Worm (Caenorhabditis elegans) whole organism, late embryonic: ENCODE results near the gene pals-25.

ENCODE experiments used
- ama-1 ChIP-seq: fragments of 150-350 bp; optimal IDR thresholded peaks from 2 replicates; lab custom pipeline; 2014
- ceh-48 ChIP-seq: sonication (generic microtip); optimal IDR thresholded peaks from 2 replicates; lab custom pipeline; 2016; ENCODE audit warnings: missing genetic modification characterization, inconsistent platforms, missing compliant biosample characterization
- ceh-9 ChIP-seq: sonication (generic microtip); optimal IDR thresholded peaks from 2 replicates; lab custom pipeline; 2016; ENCODE audit warnings: mild to moderate bottlenecking, missing genetic modification characterization, inconsistent platforms, missing compliant biosample characterization
- elt-2 ChIP-seq: sonication (generic microtip); optimal IDR thresholded peaks from 2 replicates; lab custom pipeline; 2016; ENCODE audit warnings: missing genetic modification reagents, missing genetic modification characterization, missing compliant biosample characterization
- ets-4 ChIP-seq: sonication (generic microtip); optimal IDR thresholded peaks from 2 replicates; lab custom pipeline; 2016; ENCODE audit warnings: missing genetic modification characterization, missing compliant biosample characterization
- fkh-6 ChIP-seq: sonication (generic microtip); optimal IDR thresholded peaks from 2 replicates; lab custom pipeline; 2016; ENCODE audit warnings: missing genetic modification characterization, missing compliant biosample characterization
- hlh-13 ChIP-seq: fragments of 200-800 bp; sonication (Bioruptor generic); optimal IDR thresholded peaks from 2 replicates; lab custom pipeline; 2018; ENCODE audit warnings: mild to moderate bottlenecking, missing genetic modification characterization, missing compliant biosample characterization
- hlh-30 ChIP-seq: sonication (generic microtip); optimal IDR thresholded peaks from 2 replicates; lab custom pipeline; 2017; ENCODE audit warnings: antibody characterized with exemption, missing genetic modification characterization, missing compliant biosample characterization; ENCODE audit not compliant: insufficient read depth
- pax-1 ChIP-seq: fragments of 150-350 bp; optimal IDR thresholded peaks from 2 replicates; lab custom pipeline; 2014; ENCODE audit warnings: missing biosample characterization, missing genetic modification characterization
- sox-2 ChIP-seq: fragments of 200-800 bp; sonication (Bioruptor generic); IDR thresholded peaks from 2 replicates; pipeline ENCODE4 v1.3.6; 2022; ENCODE audit warnings: missing genetic modification reagents, missing genetic modification characterization, missing compliant biosample characterization
- sox-4 ChIP-seq: sonication (generic microtip); optimal IDR thresholded peaks from 2 replicates; lab custom pipeline; 2017; ENCODE audit warnings: mild to moderate bottlenecking, missing genetic modification characterization, inconsistent platforms, missing compliant biosample characterization
- syd-9 ChIP-seq: sonication (generic microtip); optimal IDR thresholded peaks from 2 replicates; lab custom pipeline; 2016; ENCODE audit warnings: mild to moderate bottlenecking, missing genetic modification characterization, moderate library complexity, missing compliant biosample characterization
- unc-55 ChIP-seq: sonication (generic microtip); optimal IDR thresholded peaks from 2 replicates; lab custom pipeline; 2017; ENCODE audit warnings: missing biosample characterization, missing genetic modification reagents, missing genetic modification characterization
- unc-86 ChIP-seq: sonication (generic microtip); optimal IDR thresholded peaks from 2 replicates; lab custom pipeline; 2016; ENCODE audit warnings: missing genetic modification characterization, missing compliant biosample characterization

ce11 chrIII:157980-158379 lies 23.7 kb downstream of the pals-25 start:
- no peak for TF ChIP-seq ceh-9 (tag; lab: Kevin White, UChicago)
- TF ChIP-seq ets-4 (tag; lab: Kevin White, UChicago), result no peak
- no peak for TF ChIP-seq hlh-13 (GFP tag; lab: Kevin White, UChicago)
- no peak for TF ChIP-seq ama-1 (lab: Kevin White, UChicago)
- no peak for TF ChIP-seq ceh-48 (tag; lab: Kevin White, UChicago)
- TF ChIP-seq unc-55 (GFP tag; lab: Kevin White, UChicago), result no peak
- TF ChIP-seq sox-2 (GFP tag; lab: Robert Waterston, UW), result no peak
- no peak for TF ChIP-seq unc-86 (tag; lab: Kevin White, UChicago)
- no peak for TF ChIP-seq hlh-30 (tag; lab: Kevin White, UChicago)
- no peak for TF ChIP-seq elt-2 (tag; lab: Kevin White, UChicago)
- TF ChIP-seq fkh-6 (tag; lab: Kevin White, UChicago), result no peak
- TF ChIP-seq sox-4 (tag; lab: Kevin White, UChicago), result no peak
- no peak for TF ChIP-seq syd-9 (tag; lab: Kevin White, UChicago)
- TF ChIP-seq pax-1 (tag; lab: Kevin White, UChicago), result no peak
